Fruit fly (Drosophila melanogaster) whole organism, embryonic: ENCODE measurements around the gene CG42232.

Source experiments
- Adf1 ChIP-seq: fragments of 200-800 bp; sonication (Bioruptor generic); IDR thresholded peaks from 2 replicates; pipeline ENCODE4 v1.3.6; 2022; ENCODE audit warnings: missing biosample characterization, missing genetic modification characterization
- CG11085 ChIP-seq: fragments of 200-800 bp; sonication (Bioruptor generic); IDR thresholded peaks from 2 replicates; pipeline ENCODE4 v1.3.6; 2022; ENCODE audit warnings: missing biosample characterization, missing genetic modification characterization
- CG11398 ChIP-seq: fragments of 200-800 bp; sonication (Bioruptor generic); optimal IDR thresholded peaks from 2 replicates; lab custom pipeline; 2016; ENCODE audit warnings: missing biosample characterization, missing genetic modification characterization
- CG1233 ChIP-seq: fragments of 200-800 bp; sonication (Bioruptor generic); optimal IDR thresholded peaks from 4 replicates; lab custom pipeline; 2018; ENCODE audit warnings: missing biosample characterization, mild to moderate bottlenecking, missing genetic modification characterization
- CG12942 ChIP-seq: fragments of 200-800 bp; sonication (Bioruptor generic); optimal IDR thresholded peaks from 3 replicates; lab custom pipeline; 2016; ENCODE audit warnings: missing biosample characterization, missing genetic modification characterization
- CG13287 ChIP-seq: fragments of 200-800 bp; sonication (Bioruptor generic); IDR thresholded peaks from 2 replicates; pipeline ENCODE4 v1.3.6; 2022; ENCODE audit warnings: missing biosample characterization, missing genetic modification characterization; ENCODE audit not compliant: partially characterized antibody
- CG13424 ChIP-seq: fragments of 200-800 bp; sonication (Bioruptor generic); optimal IDR thresholded peaks from 2 replicates; lab custom pipeline; 2019; ENCODE audit warnings: missing biosample characterization, mild to moderate bottlenecking, missing genetic modification characterization, moderate library complexity
- CG14441 ChIP-seq: fragments of 200-800 bp; sonication (Bioruptor generic); IDR thresholded peaks from 2 replicates; pipeline ENCODE4 v1.3.6; 2022; ENCODE audit warnings: missing biosample characterization, missing genetic modification characterization
- CG14667 ChIP-seq: fragments of 200-800 bp; sonication (Bioruptor generic); IDR thresholded peaks from 2 replicates; pipeline ENCODE4 v1.3.6; 2022; ENCODE audit warnings: missing biosample characterization, missing genetic modification characterization
- CG14965 ChIP-seq: fragments of 200-800 bp; sonication (Bioruptor generic); optimal IDR thresholded peaks from 2 replicates; lab custom pipeline; 2016; ENCODE audit warnings: missing biosample characterization, missing genetic modification characterization, borderline replicate concordance
- CG17385 ChIP-seq: fragments of 200-800 bp; sonication (Bioruptor generic); optimal IDR thresholded peaks from 3 replicates; lab custom pipeline; 2018; ENCODE audit warnings: missing biosample characterization, mild to moderate bottlenecking, missing genetic modification characterization
- CG17612 ChIP-seq: fragments of 200-800 bp; sonication (Bioruptor generic); IDR thresholded peaks from 2 replicates; pipeline ENCODE4 v1.3.6; 2022; ENCODE audit warnings: missing biosample characterization, missing genetic modification characterization
- CG17912 ChIP-seq: fragments of 200-800 bp; sonication (Bioruptor generic); optimal IDR thresholded peaks from 2 replicates; lab custom pipeline; 2018; ENCODE audit warnings: missing biosample characterization, mild to moderate bottlenecking, missing genetic modification characterization
- CG2712 ChIP-seq: fragments of 200-800 bp; optimal IDR thresholded peaks from 3 replicates; lab custom pipeline; 2019; ENCODE audit warnings: missing biosample characterization, mild to moderate bottlenecking, missing genetic modification characterization, moderate library complexity
- CG32772 ChIP-seq: fragments of 200-800 bp; sonication (Bioruptor generic); IDR thresholded peaks from 2 replicates; pipeline ENCODE4 v1.3.6; 2022; ENCODE audit warnings: missing biosample characterization, missing genetic modification characterization
- CG3281 ChIP-seq: fragments of 200-800 bp; sonication (Bioruptor generic); optimal IDR thresholded peaks from 3 replicates; lab custom pipeline; 2017; ENCODE audit warnings: missing biosample characterization, mild to moderate bottlenecking, missing genetic modification characterization
- CG34376 ChIP-seq: fragments of 200-800 bp; sonication (Bioruptor generic); optimal IDR thresholded peaks from 2 replicates; lab custom pipeline; 2018; ENCODE audit warnings: missing biosample characterization, mild to moderate bottlenecking, missing genetic modification characterization
- CG4730 ChIP-seq: fragments of 200-800 bp; sonication (Bioruptor generic); IDR thresholded peaks from 2 replicates; pipeline ENCODE4 v1.3.6; 2022; ENCODE audit warnings: missing biosample characterization, missing genetic modification characterization
- CG5245 ChIP-seq: fragments of 200-800 bp; sonication (Bioruptor generic); optimal IDR thresholded peaks from 3 replicates; lab custom pipeline; 2016; ENCODE audit warnings: missing biosample characterization, missing genetic modification characterization
- CG6854 ChIP-seq: fragments of 200-800 bp; sonication (Bioruptor generic); optimal IDR thresholded peaks from 3 replicates; lab custom pipeline; 2017; ENCODE audit warnings: missing biosample characterization, mild to moderate bottlenecking, missing genetic modification characterization
- CG9609 ChIP-seq: fragments of 200-800 bp; sonication (Bioruptor generic); optimal IDR thresholded peaks from 3 replicates; lab custom pipeline; 2016; ENCODE audit warnings: missing biosample characterization, missing genetic modification characterization
- CHES-1-like ChIP-seq: fragments of 200-800 bp; sonication (Bioruptor generic); optimal IDR thresholded peaks from 2 replicates; lab custom pipeline; 2016; ENCODE audit warnings: missing biosample characterization, missing genetic modification characterization
- CrebB ChIP-seq: fragments of 200-800 bp; sonication (Bioruptor generic); optimal IDR thresholded peaks from 3 replicates; lab custom pipeline; 2018; ENCODE audit warnings: missing biosample characterization, mild to moderate bottlenecking, missing genetic modification characterization
- Dref ChIP-seq: fragments of 200-800 bp; sonication (Bioruptor generic); IDR thresholded peaks from 2 replicates; pipeline ENCODE4 v1.3.6; 2022; ENCODE audit warnings: missing biosample characterization, missing genetic modification characterization
- Hey ChIP-seq: fragments of 200-800 bp; sonication (Bioruptor generic); optimal IDR thresholded peaks from 3 replicates; lab custom pipeline; 2018; ENCODE audit warnings: missing biosample characterization, mild to moderate bottlenecking, missing genetic modification characterization
- Lhr ChIP-seq: fragments of 200-800 bp; sonication (Bioruptor generic); optimal IDR thresholded peaks from 3 replicates; lab custom pipeline; 2017; ENCODE audit warnings: mild to moderate bottlenecking, missing biosample characterization, missing genetic modification reagents, missing genetic modification characterization
- NC2β ChIP-seq: fragments of 200-800 bp; sonication (Bioruptor generic); optimal IDR thresholded peaks from 2 replicates; lab custom pipeline; 2016; ENCODE audit warnings: missing biosample characterization, missing genetic modification characterization
- Side ChIP-seq: fragments of 200-800 bp; sonication (Bioruptor generic); optimal IDR thresholded peaks from 2 replicates; lab custom pipeline; 2016; ENCODE audit warnings: missing biosample characterization, missing genetic modification characterization
- Trl ChIP-seq, 3 experiments: fragments of >200 bp in 2 of 3; fragments of 200-800 bp in 1 of 3; sonication (Bioruptor generic) in 1 of 3; optimal IDR thresholded peaks; 2 replicates in 1 of 3; 3 replicates in 2 of 3; lab custom pipeline; 2016 to 2017; ENCODE audit warnings: missing biosample characterization in 1 of 3, missing genetic modification characterization in 1 of 3
- amos ChIP-seq: fragments of 200-800 bp; sonication (Bioruptor generic); IDR thresholded peaks from 2 replicates; pipeline ENCODE4 v1.3.6; 2022; ENCODE audit warnings: missing biosample characterization, missing genetic modification characterization; ENCODE audit not compliant: partially characterized antibody
- ara ChIP-seq: fragments of 200-800 bp; sonication (Bioruptor generic); IDR thresholded peaks from 2 replicates; pipeline ENCODE4 v1.3.6; 2022; ENCODE audit warnings: missing biosample characterization, missing genetic modification characterization
- ato ChIP-seq: fragments of 200-800 bp; sonication (Bioruptor generic); IDR thresholded peaks from 2 replicates; pipeline ENCODE4 v1.3.6; 2022; ENCODE audit warnings: missing biosample characterization, missing genetic modification characterization; ENCODE audit not compliant: partially characterized antibody
- danr ChIP-seq: fragments of 200-800 bp; sonication (Bioruptor generic); IDR thresholded peaks from 2 replicates; pipeline ENCODE4 v1.3.6; 2022; ENCODE audit warnings: missing biosample characterization, missing genetic modification characterization
- dysf ChIP-seq: fragments of 200-800 bp; sonication (Bioruptor generic); IDR thresholded peaks from 3 replicates; pipeline ENCODE4 v1.3.6; 2022; ENCODE audit warnings: missing biosample characterization, missing genetic modification characterization
- gro ChIP-seq: fragments of 200-800 bp; sonication (Bioruptor generic); optimal IDR thresholded peaks from 2 replicates; lab custom pipeline; 2016; ENCODE audit warnings: missing biosample characterization, missing genetic modification characterization
- gsb ChIP-seq: fragments of 200-800 bp; sonication (Bioruptor generic); IDR thresholded peaks from 2 replicates; pipeline ENCODE4 v1.3.6; 2022; ENCODE audit warnings: missing biosample characterization, missing genetic modification characterization
- h ChIP-seq: fragments of >200 bp; optimal IDR thresholded peaks from 2 replicates; lab custom pipeline; 2017
- jing ChIP-seq: fragments of 200-800 bp; sonication (Bioruptor generic); optimal IDR thresholded peaks from 2 replicates; lab custom pipeline; 2018; ENCODE audit warnings: missing biosample characterization, mild to moderate bottlenecking, missing genetic modification characterization
- mirr ChIP-seq: fragments of 200-800 bp; sonication (Bioruptor generic); optimal IDR thresholded peaks from 3 replicates; lab custom pipeline; 2018; ENCODE audit warnings: missing biosample characterization, mild to moderate bottlenecking, missing genetic modification characterization
- nerfin-2 ChIP-seq: fragments of 200-800 bp; sonication (Bioruptor generic); IDR thresholded peaks from 2 replicates; pipeline ENCODE4 v1.3.6; 2022; ENCODE audit warnings: missing biosample characterization, missing genetic modification characterization; ENCODE audit not compliant: partially characterized antibody
- p53 ChIP-seq: fragments of 200-800 bp; sonication (Bioruptor generic); optimal IDR thresholded peaks from 2 replicates; lab custom pipeline; 2016; ENCODE audit warnings: missing biosample characterization, missing genetic modification characterization
- peb ChIP-seq: fragments of 200-800 bp; sonication (Bioruptor generic); IDR thresholded peaks from 2 replicates; pipeline ENCODE4 v1.3.6; 2022; ENCODE audit warnings: missing biosample characterization, missing genetic modification characterization
- prd ChIP-seq, 3 experiments: fragments of >200 bp in 2 of 3; fragments of 200-800 bp in 1 of 3; sonication (Bioruptor generic) in 1 of 3; optimal IDR thresholded peaks in 2 of 3; IDR thresholded peaks in 1 of 3; 2 replicates in 2 of 3; 3 replicates in 1 of 3; pipeline versions ENCODE4 v1.3.6 to Lab custom; 2017 to 2022; ENCODE audit warnings: missing biosample characterization in 1 of 3, missing genetic modification characterization in 1 of 3
- rib ChIP-seq: fragments of 200-800 bp; sonication (Bioruptor generic); IDR thresholded peaks from 2 replicates; pipeline ENCODE4 v1.3.6; 2022; ENCODE audit warnings: missing biosample characterization, missing genetic modification characterization
- salm ChIP-seq: fragments of 200-800 bp; sonication (Bioruptor generic); optimal IDR thresholded peaks from 2 replicates; lab custom pipeline; 2018; ENCODE audit warnings: missing biosample characterization, mild to moderate bottlenecking, missing genetic modification characterization
- sens ChIP-seq: fragments of 200-800 bp; sonication (Bioruptor generic); peaks from one replicate; lab custom pipeline; 2016; ENCODE audit warnings: missing biosample characterization, missing genetic modification characterization
- sisA ChIP-seq: fragments of 200-800 bp; sonication (Bioruptor generic); IDR thresholded peaks from 2 replicates; pipeline ENCODE4 v1.3.6; 2022; ENCODE audit warnings: missing biosample characterization, missing genetic modification characterization
- slp2 ChIP-seq: fragments of 200-800 bp; sonication (Bioruptor generic); optimal IDR thresholded peaks from 2 replicates; lab custom pipeline; 2016; ENCODE audit warnings: missing biosample characterization, missing genetic modification characterization
- tio ChIP-seq: fragments of 200-800 bp; sonication (Bioruptor generic); optimal IDR thresholded peaks from 2 replicates; lab custom pipeline; 2017; ENCODE audit warnings: missing biosample characterization, missing genetic modification characterization, inconsistent platforms
- tna ChIP-seq: fragments of 200-800 bp; sonication (Bioruptor generic); IDR thresholded peaks from 2 replicates; pipeline ENCODE4 v1.3.6; 2022; ENCODE audit warnings: missing biosample characterization, missing genetic modification characterization; ENCODE audit not compliant: partially characterized antibody
- vvl ChIP-seq: fragments of 200-800 bp; sonication (Bioruptor generic); IDR thresholded peaks from 2 replicates; pipeline ENCODE4 v1.3.6; 2022; ENCODE audit warnings: missing biosample characterization, missing genetic modification characterization
- zfh2 ChIP-seq: fragments of 200-800 bp; sonication (Bioruptor generic); optimal IDR thresholded peaks from 2 replicates; lab custom pipeline; 2016; ENCODE audit warnings: missing biosample characterization, missing genetic modification characterization

The CG42232 gene

DNA sequence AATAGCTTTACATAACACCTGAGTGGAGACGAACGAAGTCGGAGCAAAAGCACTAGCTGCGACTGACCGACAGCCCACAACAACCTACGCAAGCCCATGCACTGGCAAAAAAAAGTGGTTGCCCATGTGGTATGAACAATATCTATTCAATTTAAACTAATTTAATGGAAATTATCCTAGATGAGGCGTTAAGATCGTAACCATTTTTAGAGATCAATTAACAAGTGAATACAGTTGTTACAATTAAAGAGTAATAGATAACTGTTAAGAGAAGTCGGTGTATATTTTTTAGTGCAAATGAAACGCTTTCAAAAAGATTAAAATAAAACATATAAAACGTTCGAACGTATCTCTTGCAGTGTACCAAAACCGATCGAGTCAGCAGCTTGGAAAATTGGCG is 26.7 kb upstream of the CG42232 start (continued):
- no peak for TF ChIP-seq Adf1 (GFP tag; lab: Robert Waterston, UW)
- no peak for TF ChIP-seq CG12942
- no peak for TF ChIP-seq ara (GFP tag; lab: Robert Waterston, UW)
- no peak for TF ChIP-seq prd (optimal IDR thresholded peaks at IDR 0.05; lab: Kevin White, UChicago)
- TF ChIP-seq prd (GFP tag; IDR thresholded peaks at IDR 0.05; lab: Robert Waterston, UW) = peak; percentile 38; the same call in 1 of the 3 replicates
- no peak for TF ChIP-seq CG32772 (GFP tag; lab: Robert Waterston, UW)
- no peak for TF ChIP-seq CG6854
- no peak for TF ChIP-seq gsb
- TF ChIP-seq CG5245 (GFP tag; lab: Kevin White, UChicago) = no peak
- no peak for TF ChIP-seq NC2β
- TF ChIP-seq dysf (GFP tag; lab: Robert Waterston, UW) = no peak
- TF ChIP-seq CrebB = no peak
- no peak for TF ChIP-seq amos (GFP tag; lab: Robert Waterston, UW)
- TF ChIP-seq CG11085 (GFP tag; lab: Robert Waterston, UW) = no peak
- no peak for TF ChIP-seq slp2 (GFP tag; lab: Kevin White, UChicago)
- TF ChIP-seq Hey (tag; lab: Kevin White, UChicago) = no peak
- no peak for TF ChIP-seq gro (GFP tag; lab: Kevin White, UChicago)
- TF ChIP-seq CG34376 (GFP tag; lab: Kevin White, UChicago) = no peak
- no peak for TF ChIP-seq mirr (GFP tag; lab: Kevin White, UChicago)
- TF ChIP-seq CG14965 (GFP tag; lab: Kevin White, UChicago) = no peak
- TF ChIP-seq tio (GFP tag; lab: Kevin White, UChicago) = no peak
- TF ChIP-seq CG4730 (GFP tag; lab: Robert Waterston, UW) = 0 out of 2 replicates have a peak, but pooled peaks have one; percentile 28
- no peak for TF ChIP-seq CG9609 (GFP tag; lab: Kevin White, UChicago)
- TF ChIP-seq nerfin-2 (GFP tag; lab: Robert Waterston, UW) = no peak
- peak; percentile 72 for TF ChIP-seq CG13424 (tag; lab: Kevin White, UChicago)
- TF ChIP-seq CG17385 (GFP tag; lab: Kevin White, UChicago) = peak; percentile 58
- TF ChIP-seq CHES-1-like (GFP tag; lab: Kevin White, UChicago) = no peak
- TF ChIP-seq sens = peak; percentile 88
- TF ChIP-seq CG14667 (GFP tag; lab: Robert Waterston, UW) = no peak
- no peak for TF ChIP-seq ato (GFP tag; lab: Robert Waterston, UW)
- no peak for TF ChIP-seq Trl (optimal IDR thresholded peaks at IDR 0.05; lab: Kevin White, UChicago)
- no peak for TF ChIP-seq Trl (GFP tag; optimal IDR thresholded peaks at IDR 0.05; lab: Kevin White, UChicago)
- TF ChIP-seq Dref (GFP tag; lab: Robert Waterston, UW) = no peak
- no peak for TF ChIP-seq CG13287 (GFP tag; lab: Robert Waterston, UW)
- no peak for TF ChIP-seq CG2712 (tag; lab: Kevin White, UChicago)
- no peak for TF ChIP-seq h
- no peak for TF ChIP-seq peb (GFP tag; lab: Robert Waterston, UW)
- TF ChIP-seq tna (GFP tag; lab: Robert Waterston, UW) = no peak
- no peak for TF ChIP-seq CG3281
- peak; percentile 14 for TF ChIP-seq salm
- no peak for TF ChIP-seq Lhr (GFP tag; lab: Kevin White, UChicago)
- no peak for TF ChIP-seq CG1233 (GFP tag; lab: Kevin White, UChicago)
- peak; percentile 54; the same call in 1 of the 2 replicates for TF ChIP-seq CG14441 (GFP tag; lab: Robert Waterston, UW)
- no peak for TF ChIP-seq CG11398 (GFP tag; lab: Kevin White, UChicago)
- no peak for TF ChIP-seq danr (GFP tag; lab: Robert Waterston, UW)
- no peak for TF ChIP-seq p53 (GFP tag; lab: Kevin White, UChicago)
- no peak for TF ChIP-seq Side (GFP tag; lab: Kevin White, UChicago)
- no peak for TF ChIP-seq vvl (GFP tag; lab: Robert Waterston, UW)
- no peak for TF ChIP-seq zfh2 (GFP tag; lab: Kevin White, UChicago)
- TF ChIP-seq CG17912 = no peak
- TF ChIP-seq sisA (GFP tag; lab: Robert Waterston, UW) = peak; percentile 36
- TF ChIP-seq jing = peak; percentile 55
- no peak for TF ChIP-seq CG17612 (GFP tag; lab: Robert Waterston, UW)
- TF ChIP-seq rib (GFP tag; lab: Robert Waterston, UW) = no peak
